Worm (Caenorhabditis elegans): ENCODE results near the gene Y47D7A.18.

Y47D7A.18 gene

ce11 chrV:4419767-4420322 is 3.2 kb upstream of the Y47D7A.18 start, which contains the start of the genes Y47D7A.7 and Y47D7A.2:
Gene Y47D7A.7 (minus strand): TSS chrV:4419867.
Gene Y47D7A.2 (plus strand): TSS chrV:4420272.
- TF ChIP-seq sox-2 (GFP tag; IDR thresholded peaks at IDR 0.05) (no peak), pha-4 (tag; optimal IDR thresholded peaks at IDR 0.05) (no peak), unc-3 (GFP tag; conservative IDR thresholded peaks at IDR 0.05) (no peak), unc-3 (tag; optimal IDR thresholded peaks at IDR 0.05) (no peak), nfya-1 (tag; optimal IDR thresholded peaks at IDR 0.05) (no peak), ama-1 (optimal IDR thresholded peaks at IDR 0.05) (no peak), ceh-34 (tag; optimal IDR thresholded peaks at IDR 0.05) (no peak), ceh-22 (tag; optimal IDR thresholded peaks at IDR 0.05) (no peak), lin-11 (tag; optimal IDR thresholded peaks at IDR 0.05) (no peak), pag-3 (tag; optimal IDR thresholded peaks at IDR 0.05; ENCODE audit: borderline replicate concordance) (no peak), sox-4 (tag; optimal IDR thresholded peaks at IDR 0.05) (no peak), ahr-1 (tag; optimal IDR thresholded peaks at IDR 0.05) (no peak)

- TF ChIP-seq ceh-9 (tag; optimal IDR thresholded peaks at IDR 0.05) (no peak), nhr-232 (tag; optimal IDR thresholded peaks at IDR 0.05) (no peak), gmeb-2 (tag; optimal IDR thresholded peaks at IDR 0.05) (no peak), pqm-1 (tag; optimal IDR thresholded peaks at IDR 0.05) (no peak)
Measured at ce11 chrV:4418116-4418515, 1.5 kb upstream of the Y47D7A.18 start, which contains the start of gene Y47D7A.6. Gene Y47D7A.6 (minus strand): TSS chrV:4418216.

ce11 chrV:4414613-4415071 is 2.0 kb downstream of the Y47D7A.18 start, which contains the start of gene grl-5:
Gene grl-5 (minus strand): TSS chrV:4414663.
- TF ChIP-seq ceh-2 (tag; optimal IDR thresholded peaks at IDR 0.05) = no peak
- TF ChIP-seq nhr-11 (tag; optimal IDR thresholded peaks at IDR 0.05) = no peak
- no peak for TF ChIP-seq elt-2 (tag; optimal IDR thresholded peaks at IDR 0.05)
- no peak for TF ChIP-seq ceh-31 (tag; optimal IDR thresholded peaks at IDR 0.05)
- no peak for TF ChIP-seq eyg-1 (tag; optimal IDR thresholded peaks at IDR 0.05)
- TF ChIP-seq nfya-1 (tag; optimal IDR thresholded peaks at IDR 0.05) = no peak
- TF ChIP-seq ceh-18 (tag; optimal IDR thresholded peaks at IDR 0.05) = no peak
- no peak for TF ChIP-seq ceh-48 (tag; optimal IDR thresholded peaks at IDR 0.05)
- TF ChIP-seq mec-3 (tag; optimal IDR thresholded peaks at IDR 0.05; ENCODE audit: borderline replicate concordance) = no peak
- TF ChIP-seq hlh-6 (tag; optimal IDR thresholded peaks at IDR 0.05) = no peak
- no peak for TF ChIP-seq ceh-30 (tag; optimal IDR thresholded peaks at IDR 0.05)
- no peak for TF ChIP-seq hlh-15 (tag; optimal IDR thresholded peaks at IDR 0.05)
- TF ChIP-seq odd-2 (tag; optimal IDR thresholded peaks at IDR 0.05) = no peak
- TF ChIP-seq tbx-7 (tag; optimal IDR thresholded peaks at IDR 0.05) = no peak
- no peak for TF ChIP-seq C08G9.2 (tag; optimal IDR thresholded peaks at IDR 0.05)
- TF ChIP-seq unc-55 (GFP tag; optimal IDR thresholded peaks at IDR 0.05) = no peak

ce11 chrV:4411714-4412113 is 4.9 kb downstream of the Y47D7A.18 start, which contains the start of gene Y47D7A.17:
Gene Y47D7A.17 (minus strand): TSS chrV:4411814.
- TF ChIP-seq ceh-18 (tag; optimal IDR thresholded peaks at IDR 0.05) = no peak
- no peak for TF ChIP-seq C38D4.7 (GFP tag; optimal IDR thresholded peaks at IDR 0.05)
- TF ChIP-seq che-1 (tag; optimal IDR thresholded peaks at IDR 0.05) = no peak
- no peak for TF ChIP-seq pat-9 (tag; optimal IDR thresholded peaks at IDR 0.05)
- no peak for TF ChIP-seq ceh-48 (tag; optimal IDR thresholded peaks at IDR 0.05)
- no peak for TF ChIP-seq ceh-14 (tag; optimal IDR thresholded peaks at IDR 0.05)
- TF ChIP-seq hlh-13 (GFP tag; optimal IDR thresholded peaks at IDR 0.05) = no peak
- no peak for TF ChIP-seq rnt-1 (tag; optimal IDR thresholded peaks at IDR 0.05)
- no peak for TF ChIP-seq unc-55 (GFP tag; optimal IDR thresholded peaks at IDR 0.05)
- no peak for TF ChIP-seq ceh-30 (tag; optimal IDR thresholded peaks at IDR 0.05)
- no peak for TF ChIP-seq ceh-19 (GFP tag; optimal IDR thresholded peaks at IDR 0.05)
- TF ChIP-seq lim-6 (tag; optimal IDR thresholded peaks at IDR 0.05) = no peak
- no peak for TF ChIP-seq elt-2 (tag; optimal IDR thresholded peaks at IDR 0.05)
- TF ChIP-seq pax-1 (tag; optimal IDR thresholded peaks at IDR 0.05) = no peak

Data from whole organism, late embryonic.